Worm (Caenorhabditis elegans): ENCODE data around the gene H06H21.37.

The H06H21.37 gene

ce11 chrIV:4776001-4776400, 33.8 kb downstream of the H06H21.37 start, which contains the start of gene R11E3.19:
Gene R11E3.19, minus strand, starts transcription at chrIV:4776101.
- TF ChIP-seq ceh-13 (GFP tag; optimal IDR thresholded peaks at IDR 0.05) (no peak), sea-1 (GFP tag; conservative IDR thresholded peaks at IDR 0.05) (no peak), F13C5.2 (tag; optimal IDR thresholded peaks at IDR 0.05) (no peak), ama-1 (optimal IDR thresholded peaks at IDR 0.05) (no peak), hnd-1 (tag; optimal IDR thresholded peaks at IDR 0.05) (no peak), hmg-4 (GFP tag; optimal IDR thresholded peaks at IDR 0.05) (no peak), scrt-1 (GFP tag; IDR thresholded peaks at IDR 0.05) (no peak), hmbx-1 (tag; optimal IDR thresholded peaks at IDR 0.05) (no peak), aly-1 (tag; optimal IDR thresholded peaks at IDR 0.05) (no peak), tbx-11 (GFP tag; IDR thresholded peaks at IDR 0.05) (no peak), pes-1 (GFP tag; IDR thresholded peaks at IDR 0.05) (no peak)

- TF ChIP-seq pes-1 (GFP tag; IDR thresholded peaks at IDR 0.05) = no peak
- TF ChIP-seq ceh-13 (GFP tag; optimal IDR thresholded peaks at IDR 0.05) = no peak
- TF ChIP-seq F13C5.2 (tag; optimal IDR thresholded peaks at IDR 0.05) = no peak
- TF ChIP-seq hmg-4 (GFP tag; optimal IDR thresholded peaks at IDR 0.05) = no peak
These were observed 38.0 kb downstream of the H06H21.37 start, which contains the start of gene R11E3.2 for ce11 chrIV:4771792-4772191. Gene R11E3.2, plus strand, starts transcription at chrIV:4772092.

ce11 chrIV:4764422-4764821, 45.4 kb downstream of the H06H21.37 start, which contains the start of gene npp-26:
Gene npp-26, plus strand, starts transcription at chrIV:4764722.
- TF ChIP-seq flt-1 (GFP tag; IDR thresholded peaks at IDR 0.05) = no peak
- TF ChIP-seq ama-1 (optimal IDR thresholded peaks at IDR 0.05) = no peak
- TF ChIP-seq ceh-36 (tag; optimal IDR thresholded peaks at IDR 0.05) = no peak
- TF ChIP-seq B0310.2 (tag; optimal IDR thresholded peaks at IDR 0.05) = no peak
- no peak for TF ChIP-seq ets-7 (tag; optimal IDR thresholded peaks at IDR 0.05)
- no peak for TF ChIP-seq tbx-11 (GFP tag; IDR thresholded peaks at IDR 0.05)
- no peak for TF ChIP-seq aly-1 (tag; optimal IDR thresholded peaks at IDR 0.05)
- no peak for TF ChIP-seq tra-4 (tag; optimal IDR thresholded peaks at IDR 0.05)
- no peak for TF ChIP-seq tbx-37 (GFP tag; conservative IDR thresholded peaks at IDR 0.05)
- no peak for TF ChIP-seq hmg-4 (GFP tag; optimal IDR thresholded peaks at IDR 0.05)
- no peak for TF ChIP-seq hnd-1 (tag; optimal IDR thresholded peaks at IDR 0.05)

- TF ChIP-seq sea-1 (GFP tag; conservative IDR thresholded peaks at IDR 0.05) (no peak), tra-4 (tag; optimal IDR thresholded peaks at IDR 0.05) (no peak), aly-1 (tag; optimal IDR thresholded peaks at IDR 0.05) (no peak), flt-1 (GFP tag; IDR thresholded peaks at IDR 0.05) (no peak), tbx-37 (GFP tag; conservative IDR thresholded peaks at IDR 0.05) (no peak), F13C5.2 (tag; optimal IDR thresholded peaks at IDR 0.05) (no peak), hnd-1 (tag; optimal IDR thresholded peaks at IDR 0.05) (no peak), ceh-13 (GFP tag; optimal IDR thresholded peaks at IDR 0.05) (no peak), B0310.2 (tag; optimal IDR thresholded peaks at IDR 0.05) (no peak), ama-1 (optimal IDR thresholded peaks at IDR 0.05) (no peak), hmg-4 (GFP tag; optimal IDR thresholded peaks at IDR 0.05) (no peak), ceh-36 (tag; optimal IDR thresholded peaks at IDR 0.05) (no peak), pes-1 (GFP tag; IDR thresholded peaks at IDR 0.05) (no peak), ets-7 (tag; optimal IDR thresholded peaks at IDR 0.05) (no peak), hmbx-1 (tag; optimal IDR thresholded peaks at IDR 0.05) (no peak), tbx-11 (GFP tag; IDR thresholded peaks at IDR 0.05) (no peak), scrt-1 (GFP tag; IDR thresholded peaks at IDR 0.05) (no peak)
These were observed 45.9 kb downstream of the H06H21.37 start, which contains the start of gene Y17G9B.2 for ce11 chrIV:4763844-4764243. Gene Y17G9B.2, plus strand, starts transcription at chrIV:4764144.

ce11 chrIV:4760378-4761084, 49.2 kb downstream of the H06H21.37 start, which contains the start of the genes memi-1 and cyp-31A3:
Gene memi-1, minus strand, starts transcription at chrIV:4760428.
Gene cyp-31A3, plus strand, starts transcription at chrIV:4761049.
- no peak for TF ChIP-seq aly-1 (tag; optimal IDR thresholded peaks at IDR 0.05)
- no peak for TF ChIP-seq flt-1 (GFP tag; IDR thresholded peaks at IDR 0.05)
- TF ChIP-seq B0310.2 (tag; optimal IDR thresholded peaks at IDR 0.05) = no peak
- no peak for TF ChIP-seq pes-1 (GFP tag; IDR thresholded peaks at IDR 0.05)
- no peak for TF ChIP-seq hmbx-1 (tag; optimal IDR thresholded peaks at IDR 0.05)
- TF ChIP-seq hmg-4 (GFP tag; optimal IDR thresholded peaks at IDR 0.05) = no peak
- TF ChIP-seq ceh-36 (tag; optimal IDR thresholded peaks at IDR 0.05) = no peak
- no peak for TF ChIP-seq F13C5.2 (tag; optimal IDR thresholded peaks at IDR 0.05)
- TF ChIP-seq tbx-11 (GFP tag; IDR thresholded peaks at IDR 0.05) = no peak
- TF ChIP-seq ama-1 (optimal IDR thresholded peaks at IDR 0.05) = no peak
- TF ChIP-seq tbx-37 (GFP tag; conservative IDR thresholded peaks at IDR 0.05) = no peak
- TF ChIP-seq sea-1 (GFP tag; conservative IDR thresholded peaks at IDR 0.05) = no peak
- TF ChIP-seq ceh-13 (GFP tag; optimal IDR thresholded peaks at IDR 0.05) = no peak
- TF ChIP-seq tra-4 (tag; optimal IDR thresholded peaks at IDR 0.05) = no peak
- TF ChIP-seq scrt-1 (GFP tag; IDR thresholded peaks at IDR 0.05) = no peak

ce11 chrIV:4758659-4759058, 51.1 kb downstream of the H06H21.37 start, which contains the start of gene Y17G9B.8:
Gene Y17G9B.8, minus strand, starts transcription at chrIV:4758840.
- no peak for TF ChIP-seq flt-1 (GFP tag; IDR thresholded peaks at IDR 0.05)
- TF ChIP-seq scrt-1 (GFP tag; IDR thresholded peaks at IDR 0.05) = no peak
- TF ChIP-seq B0310.2 (tag; optimal IDR thresholded peaks at IDR 0.05) = no peak
- no peak for TF ChIP-seq aly-1 (tag; optimal IDR thresholded peaks at IDR 0.05)
- TF ChIP-seq ets-7 (tag; optimal IDR thresholded peaks at IDR 0.05) = no peak
- no peak for TF ChIP-seq tra-4 (tag; optimal IDR thresholded peaks at IDR 0.05)
- TF ChIP-seq ceh-36 (tag; optimal IDR thresholded peaks at IDR 0.05) = no peak
- TF ChIP-seq tbx-37 (GFP tag; conservative IDR thresholded peaks at IDR 0.05) = no peak
- no peak for TF ChIP-seq sea-1 (GFP tag; conservative IDR thresholded peaks at IDR 0.05)
- no peak for TF ChIP-seq tbx-11 (GFP tag; IDR thresholded peaks at IDR 0.05)
- no peak for TF ChIP-seq hnd-1 (tag; optimal IDR thresholded peaks at IDR 0.05)
- TF ChIP-seq hmg-4 (GFP tag; optimal IDR thresholded peaks at IDR 0.05) = no peak
- no peak for TF ChIP-seq F13C5.2 (tag; optimal IDR thresholded peaks at IDR 0.05)
- no peak for TF ChIP-seq pes-1 (GFP tag; IDR thresholded peaks at IDR 0.05)
- no peak for TF ChIP-seq ama-1 (optimal IDR thresholded peaks at IDR 0.05)

Data from whole organism, early embryonic.